Fruit fly (Drosophila melanogaster): Measurements from ENCODE around the gene CG32266.
A peak's percentile ranks its signal among the peaks of the same experiment; 100 is the strongest.

CG32266 gene

dm6 chr3L:3814010-3814833 lies 23.6 kb downstream of the CG32266 start, which contains the start of gene Scsalpha1:
TSS of gene Scsalpha1 (plus strand) at chr3L:3814211.
- TF ChIP-seq Meics (GFP tag; optimal IDR thresholded peaks at IDR 0.05) (peak; percentile 37), Gsc (GFP tag; IDR thresholded peaks at IDR 0.05) (no peak), CG2712 (tag; optimal IDR thresholded peaks at IDR 0.05) (peak; percentile 37), CG13123 (GFP tag; optimal IDR thresholded peaks at IDR 0.05) (no peak), CG9215 (GFP tag; IDR thresholded peaks at IDR 0.05) (no peak), CG9437 (GFP tag; optimal IDR thresholded peaks at IDR 0.05) (peak; percentile 65), HLH54F (GFP tag; optimal IDR thresholded peaks at IDR 0.05) (peak; percentile 12), chm (GFP tag; IDR thresholded peaks at IDR 0.05) (peak; percentile 40; the same call in 1 of the 2 replicates), CG10431 (GFP tag; optimal IDR thresholded peaks at IDR 0.05) (no peak), CG13287 (GFP tag; IDR thresholded peaks at IDR 0.05; ENCODE audit: partially characterized antibody) (peak; percentile 99), Nf-YA (GFP tag; IDR thresholded peaks at IDR 0.05) (0 out of 2 replicates have a peak, but pooled peaks have one; percentile 42), lab (GFP tag; optimal IDR thresholded peaks at IDR 0.05) (peak; percentile 45), croc (GFP tag; conservative IDR thresholded peaks at IDR 0.05) (no peak), Nf-YC (tag; optimal IDR thresholded peaks at IDR 0.05) (peak; percentile 15), CG4424 (GFP tag; optimal IDR thresholded peaks at IDR 0.05) (no peak), CG12071 (GFP tag; optimal IDR thresholded peaks at IDR 0.05) (peak; percentile 42), hth (optimal IDR thresholded peaks at IDR 0.05) (no peak), CG15269 (tag; optimal IDR thresholded peaks at IDR 0.05) (peak; percentile 59), wek (GFP tag; optimal IDR thresholded peaks at IDR 0.05) (peak; percentile 97), ci (GFP tag; IDR thresholded peaks at IDR 0.05) (peak; percentile 76), unpg (GFP tag; optimal IDR thresholded peaks at IDR 0.05) (no peak), CG6254 (GFP tag; optimal IDR thresholded peaks at IDR 0.05) (peak; percentile 29), sc (optimal IDR thresholded peaks at IDR 0.05) (no peak), sc (GFP tag; optimal IDR thresholded peaks at IDR 0.05) (no peak), CG10366 (GFP tag; IDR thresholded peaks at IDR 0.05) (peak; percentile 56), Lhr (GFP tag; optimal IDR thresholded peaks at IDR 0.05) (peak; percentile 45), NC2α (GFP tag; optimal IDR thresholded peaks at IDR 0.05) (no peak), Fer1 (GFP tag; optimal IDR thresholded peaks at IDR 0.05) (peak; percentile 45), crol (GFP tag; IDR thresholded peaks at IDR 0.05) (peak; percentile 94), Spps (tag; optimal IDR thresholded peaks at IDR 0.05) (no peak), Ptx1 (GFP tag; IDR thresholded peaks at IDR 0.05) (peak; percentile 30; the same call in 1 of the 2 replicates), CG1024 (GFP tag; IDR thresholded peaks at IDR 0.05) (0 out of 2 replicates have a peak, but pooled peaks have one; percentile 23), seq (GFP tag; IDR thresholded peaks at IDR 0.05) (peak; percentile 71; the same call in 1 of the 2 replicates), salm (tag; optimal IDR thresholded peaks at IDR 0.05) (no peak), tgo (GFP tag; IDR thresholded peaks at IDR 0.05) (peak; percentile 49; the same call in 1 of the 3 replicates), trem (tag; optimal IDR thresholded peaks at IDR 0.05) (peak; percentile 77), CG16813 (GFP tag; IDR thresholded peaks at IDR 0.05; ENCODE audit: partially characterized antibody) (peak; percentile 100), Dll (GFP tag; IDR thresholded peaks at IDR 0.05; ENCODE audit: partially characterized antibody) (peak; percentile 97), CG11560 (tag; IDR thresholded peaks at IDR 0.05) (peak; percentile 69; the same call in 1 of the 3 replicates), chinmo (GFP tag; IDR thresholded peaks at IDR 0.05; ENCODE audit: partially characterized antibody) (peak; percentile 99), CG15514 (GFP tag; optimal IDR thresholded peaks at IDR 0.05) (peak; percentile 31), CG15601 (tag; optimal IDR thresholded peaks at IDR 0.05) (peak; percentile 96), ab (GFP tag; optimal IDR thresholded peaks at IDR 0.05) (no peak), chn (GFP tag; optimal IDR thresholded peaks at IDR 0.05) (peak; percentile 20), nerfin-2 (GFP tag; IDR thresholded peaks at IDR 0.05; ENCODE audit: partially characterized antibody) (peak; percentile 98), Oli (tag; optimal IDR thresholded peaks at IDR 0.05) (peak; percentile 55), Xbp1 (GFP tag; optimal IDR thresholded peaks at IDR 0.05) (peak; percentile 43), BtbVII (GFP tag; optimal IDR thresholded peaks at IDR 0.05) (peak; percentile 4)

All from whole organism, embryonic.